Worm (Caenorhabditis elegans) whole organism, late embryonic: ENCODE results near the gene F49F1.11.

ENCODE experiments used
- che-1 ChIP-seq: sonication (generic microtip); optimal IDR thresholded peaks from 2 replicates; lab custom pipeline; 2016; ENCODE audit warnings: mild to moderate bottlenecking, missing genetic modification characterization, missing compliant biosample characterization
- elt-2 ChIP-seq: sonication (generic microtip); optimal IDR thresholded peaks from 2 replicates; lab custom pipeline; 2016; ENCODE audit warnings: missing genetic modification reagents, missing genetic modification characterization, missing compliant biosample characterization
- nhr-11 ChIP-seq: fragments of 150-350 bp; optimal IDR thresholded peaks from 2 replicates; lab custom pipeline; 2014; ENCODE audit warnings: missing biosample characterization, missing genetic modification characterization
- pha-2 ChIP-seq: sonication (generic microtip); optimal IDR thresholded peaks from 2 replicates; lab custom pipeline; 2017; ENCODE audit warnings: mild to moderate bottlenecking, missing genetic modification characterization, missing compliant biosample characterization
- pha-4 ChIP-seq: fragments of 150-350 bp; optimal IDR thresholded peaks from 2 replicates; lab custom pipeline; 2018; ENCODE audit warnings: missing biosample characterization, missing genetic modification reagents, missing genetic modification characterization

ce11 chrIV:4171531-4172163, 30.4 kb upstream of the F49F1.11 start, which contains the start of the genes K08D10.13 and rnp-2:
- TF ChIP-seq pha-2 (tag; lab: Kevin White, UChicago) (no peak), elt-2 (tag; lab: Kevin White, UChicago) (no peak), nhr-11 (no peak), che-1 (tag; lab: Kevin White, UChicago) (no peak), pha-4 (tag; lab: Kevin White, UChicago) (no peak)
